Worm (Caenorhabditis elegans): ENCODE data around the gene C50E10.1.

DNA sequence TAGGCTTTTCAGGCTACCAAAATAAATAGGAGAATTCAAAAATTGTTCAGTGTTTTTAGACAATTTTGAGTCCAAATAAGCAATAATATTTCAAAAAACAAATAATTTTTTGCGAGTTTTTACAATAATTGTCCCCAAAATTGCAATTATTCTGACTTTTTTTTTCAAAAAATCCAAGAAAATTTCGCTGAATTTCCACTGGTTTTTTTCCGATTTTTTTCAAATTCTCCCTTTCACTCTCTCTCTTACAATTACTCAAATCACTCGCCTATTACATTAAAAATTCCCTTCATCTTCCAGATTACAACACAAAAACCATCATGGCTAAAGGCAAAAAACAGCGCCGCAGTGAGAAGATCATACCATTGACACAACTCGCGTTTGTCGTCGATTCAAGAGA is 13.2 kb downstream of the C50E10.1 start, which contains the start of gene Y57A10A.31:
- TF ChIP-seq ets-4 (tag; optimal IDR thresholded peaks at IDR 0.05) = no peak
- TF ChIP-seq pqm-1 (tag; optimal IDR thresholded peaks at IDR 0.05) = no peak
